4 worm cellular contexts compared by ENCODE assay signal in the genomic region with DNA sequence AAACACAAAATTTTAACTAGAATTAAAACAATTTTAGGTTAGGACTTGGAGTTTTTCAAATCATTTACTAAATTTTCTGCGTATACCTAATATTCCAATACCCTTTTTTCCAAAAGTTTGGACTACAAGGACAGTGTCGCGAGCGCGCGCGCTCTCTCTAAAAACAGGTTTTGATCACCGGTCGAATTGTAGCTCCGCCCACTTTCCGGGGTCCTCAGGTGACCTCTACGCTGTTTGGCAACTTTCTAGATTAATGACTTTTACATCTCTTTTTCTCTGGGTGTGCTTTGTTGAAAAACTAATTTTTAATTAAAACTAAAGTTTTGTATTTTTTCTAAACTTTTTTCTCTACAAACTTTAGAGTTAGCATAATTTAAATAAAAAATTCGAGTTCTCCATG.
TF ChIP-seq lines count a peak whose summit lies in the region.

No protein-coding gene starts in this region.

TF ChIP-seq in whole organism, L1 larva, 84 proteins besides CTCF, POLR2A, EP300 and RAD21:
- peak; percentile 71 for TF ChIP-seq nhr-20 (tag; optimal IDR thresholded peaks at IDR 0.05; lab: Kevin White, UChicago)
- peak; percentile 96 for TF ChIP-seq grh-1 (GFP tag; IDR thresholded peaks at IDR 0.05; lab: Robert Waterston, UW)
- TF ChIP-seq nhr-90 (tag; optimal IDR thresholded peaks at IDR 0.05; lab: Kevin White, UChicago; ENCODE audit: poor library complexity) = peak; percentile 41
- no peak for TF ChIP-seq aha-1 (tag; optimal IDR thresholded peaks at IDR 0.05; lab: Kevin White, UChicago)
- peak; percentile 64 for TF ChIP-seq lin-14 (GFP tag; optimal IDR thresholded peaks at IDR 0.05; lab: Kevin White, UChicago)
- peak; percentile 89 for TF ChIP-seq nhr-85 (tag; lab: Kevin White, UChicago)
- no peak for TF ChIP-seq unc-30 (tag; optimal IDR thresholded peaks at IDR 0.05; lab: Kevin White, UChicago)
- TF ChIP-seq nhr-71 (tag; optimal IDR thresholded peaks at IDR 0.05; lab: Kevin White, UChicago) = peak; percentile 66
- TF ChIP-seq hlh-17 (GFP tag; optimal IDR thresholded peaks at IDR 0.05; lab: Kevin White, UChicago; ENCODE audit: borderline replicate concordance) = no peak
- TF ChIP-seq dpl-1 (GFP tag; optimal IDR thresholded peaks at IDR 0.05; lab: Kevin White, UChicago) = peak in 1 of 3 experiments; percentile 24
- peak; percentile 64 for TF ChIP-seq snu-23 (GFP tag; optimal IDR thresholded peaks at IDR 0.05; lab: Kevin White, UChicago)
- peak; percentile 22 to 25 for TF ChIP-seq lsy-2 (tag; optimal IDR thresholded peaks at IDR 0.05; lab: Kevin White, UChicago)
- peak in 1 of 2 experiments; percentile 3 for TF ChIP-seq mdl-1 (tag; optimal IDR thresholded peaks at IDR 0.05; lab: Kevin White, UChicago)
- peak; percentile 7 for TF ChIP-seq mep-1 (tag; optimal IDR thresholded peaks at IDR 0.05; lab: Kevin White, UChicago)
- TF ChIP-seq swsn-7 (tag; optimal IDR thresholded peaks at IDR 0.05; lab: Kevin White, UChicago) = peak; percentile 9
- peak; percentile 28 for TF ChIP-seq nhr-19 (GFP tag; conservative IDR thresholded peaks at IDR 0.05; lab: Robert Waterston, UW)
- TF ChIP-seq C34B4.2 (tag; optimal IDR thresholded peaks at IDR 0.05; lab: Kevin White, UChicago) = no peak
- TF ChIP-seq nhr-47 (tag; optimal IDR thresholded peaks at IDR 0.05; lab: Kevin White, UChicago) = peak; percentile 29
- peak in 1 of 2 experiments; percentile 7 for TF ChIP-seq efl-1 (optimal IDR thresholded peaks at IDR 0.05; lab: Kevin White, UChicago)
- TF ChIP-seq efl-1 (GFP tag; optimal IDR thresholded peaks at IDR 0.05 in 1 of 2; lab: Kevin White, UChicago) = no peak
- TF ChIP-seq blmp-1 (tag; optimal IDR thresholded peaks at IDR 0.05; lab: Kevin White, UChicago) = peak; percentile 58

TF ChIP-seq in whole organism, L2 larva, 48 proteins besides CTCF, POLR2A, EP300 and RAD21:
- TF ChIP-seq sma-3 (GFP tag; optimal IDR thresholded peaks at IDR 0.05; lab: Kevin White, UChicago) (peak; percentile 46), nhr-25 (tag; optimal IDR thresholded peaks at IDR 0.05; lab: Kevin White, UChicago) (peak; percentile 58), nhr-77 (tag; optimal IDR thresholded peaks at IDR 0.05; lab: Kevin White, UChicago) (no peak), gmeb-1 (tag; optimal IDR thresholded peaks at IDR 0.05; lab: Kevin White, UChicago) (peak; percentile 4), blmp-1 (tag; optimal IDR thresholded peaks at IDR 0.05; lab: Kevin White, UChicago; ENCODE audit: insufficient read depth) (peak; percentile 11), C34F6.9 (tag; optimal IDR thresholded peaks at IDR 0.05; lab: Kevin White, UChicago) (peak; percentile 3)

TF ChIP-seq in whole organism, L3 larva, 47 proteins besides CTCF, POLR2A, EP300 and RAD21:
- TF ChIP-seq nhr-25 (tag; optimal IDR thresholded peaks at IDR 0.05; lab: Kevin White, UChicago) (peak; percentile 60), snpc-4 (tag; optimal IDR thresholded peaks at IDR 0.05; lab: Kevin White, UChicago) (no peak), nhr-23 (tag; optimal IDR thresholded peaks at IDR 0.05; lab: Kevin White, UChicago) (peak; percentile 32)

TF ChIP-seq in whole organism, L4 larva, 104 proteins besides CTCF, POLR2A, EP300 and RAD21:
- peak in 1 of 2 experiments; percentile 6 for TF ChIP-seq mdl-1 (tag; optimal IDR thresholded peaks at IDR 0.05; lab: Kevin White, UChicago)
- TF ChIP-seq ceh-44 (GFP tag; IDR thresholded peaks at IDR 0.05; lab: Robert Waterston, UW) = no peak
- no peak for TF ChIP-seq daf-16 (GFP tag; optimal IDR thresholded peaks at IDR 0.05; lab: Kevin White, UChicago)
- no peak for TF ChIP-seq daf-16 (tag; optimal IDR thresholded peaks at IDR 0.05; lab: Kevin White, UChicago)
- peak; percentile 21 for TF ChIP-seq nhr-28 (tag; optimal IDR thresholded peaks at IDR 0.05; lab: Kevin White, UChicago)
- TF ChIP-seq hlh-30 (tag; optimal IDR thresholded peaks at IDR 0.05; lab: Kevin White, UChicago; ENCODE audit: insufficient read depth) = peak; percentile 47
- no peak for TF ChIP-seq lin-15B (tag; optimal IDR thresholded peaks at IDR 0.05; lab: Kevin White, UChicago)
